Fruit fly (Drosophila melanogaster): Measurements from ENCODE around the gene Dip-B.

DNA sequence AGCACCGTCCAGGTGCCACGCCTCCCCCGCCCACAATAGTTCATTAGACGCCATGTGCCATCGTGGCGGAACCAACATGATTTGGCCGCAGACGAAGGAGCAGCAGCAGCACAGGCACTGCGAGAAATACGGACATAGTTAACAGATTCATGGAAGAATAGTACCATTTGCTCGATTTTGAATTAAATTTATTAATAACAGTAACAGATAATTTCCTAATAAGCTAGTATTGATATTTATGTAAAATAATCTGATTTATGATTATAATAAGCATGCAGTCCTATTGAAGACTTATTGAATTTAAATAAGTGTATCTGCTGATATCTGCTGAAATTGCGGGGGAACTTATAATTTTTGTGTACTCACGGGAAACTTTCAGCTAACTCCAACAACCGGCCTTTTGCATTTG, 15.2 kb downstream of the Dip-B start:
- TF ChIP-seq insv (optimal IDR thresholded peaks at IDR 0.05) (no peak), psq (optimal IDR thresholded peaks at IDR 0.05) (no peak)

Data from Kc167 (cell line).